Fruit fly (Drosophila melanogaster) whole organism, embryonic: Measurements from ENCODE around the gene Bet1.

ENCODE experiments used
- CG34224 ChIP-seq: fragments of 200-800 bp; sonication (Bioruptor generic); IDR thresholded peaks from 3 replicates; pipeline ENCODE4 v1.3.6; 2022; ENCODE audit warnings: missing biosample characterization, missing genetic modification characterization; ENCODE audit not compliant: partially characterized antibody
- CG8924 ChIP-seq: fragments of 200-800 bp; optimal IDR thresholded peaks from 3 replicates; lab custom pipeline; 2019; ENCODE audit warnings: missing biosample characterization, mild to moderate bottlenecking, missing genetic modification characterization, moderate library complexity

DNA sequence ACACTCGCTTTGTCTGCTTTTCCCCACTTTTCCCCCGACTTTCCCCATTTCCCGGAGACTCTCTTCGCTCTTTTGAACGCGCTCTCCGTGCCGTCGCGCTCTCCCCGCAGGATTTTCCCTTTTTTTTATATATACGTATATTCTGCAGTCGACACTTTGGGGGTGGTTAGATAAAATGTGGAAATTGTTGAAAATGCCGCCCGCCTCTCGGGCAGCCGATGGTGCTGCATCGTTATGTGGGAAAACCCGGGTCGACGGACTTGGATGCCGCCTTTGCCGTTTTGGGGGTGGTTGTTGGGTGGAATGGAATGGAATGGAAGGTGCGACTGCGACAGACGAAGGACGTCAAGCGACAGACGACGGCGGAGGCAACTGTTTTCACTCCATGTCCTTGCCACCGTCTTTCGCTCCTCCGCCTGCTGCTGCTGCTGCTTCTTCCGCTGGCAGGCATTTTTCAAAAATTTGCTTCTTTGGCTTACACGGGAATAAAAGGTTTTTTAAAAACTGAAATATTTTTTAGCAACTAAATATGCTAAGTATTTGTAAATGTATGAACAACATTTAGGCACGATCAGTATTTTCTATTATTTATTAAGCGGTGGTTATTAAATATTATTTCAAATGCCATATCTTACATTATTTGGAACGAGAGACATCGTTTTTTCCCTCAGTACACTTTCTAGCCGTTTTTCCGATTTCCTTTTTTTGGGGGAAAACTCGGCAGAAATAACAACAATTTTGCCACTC lies 30.2 kb upstream of the Bet1 start:
- TF ChIP-seq CG8924 (tag; lab: Kevin White, UChicago) (peak; percentile 32), CG34224 (GFP tag; lab: Robert Waterston, UW) (no peak)
